Fruit fly (Drosophila melanogaster): Measurements from ENCODE around the gene CG16986.

The CG16986 gene

dm6 chr3L:2578737-2579136, 21.4 kb upstream of the CG16986 start (continued):
- TF ChIP-seq CG10565 (GFP tag; optimal IDR thresholded peaks at IDR 0.05) (no peak), gfzf (GFP tag; optimal IDR thresholded peaks at IDR 0.05) (no peak), z (GFP tag; IDR thresholded peaks at IDR 0.05) (no peak), gem (tag; optimal IDR thresholded peaks at IDR 0.05) (peak; percentile 79), CG1024 (GFP tag; IDR thresholded peaks at IDR 0.05) (peak; percentile 34; the same call in 1 of the 2 replicates), CG2875 (GFP tag; optimal IDR thresholded peaks at IDR 0.05) (peak; percentile 32), Sry-β (GFP tag; optimal IDR thresholded peaks at IDR 0.05) (no peak), crp (GFP tag; optimal IDR thresholded peaks at IDR 0.05) (no peak), CG4707 (GFP tag; optimal IDR thresholded peaks at IDR 0.05) (peak; percentile 35), CG8944 (GFP tag; optimal IDR thresholded peaks at IDR 0.05) (peak; percentile 48), CG4404 (GFP tag; IDR thresholded peaks at IDR 0.05) (no peak), CG4617 (GFP tag; optimal IDR thresholded peaks at IDR 0.05; ENCODE audit: borderline replicate concordance) (no peak), lov (optimal IDR thresholded peaks at IDR 0.05) (no peak), lov (GFP tag; IDR thresholded peaks at IDR 0.05) (no peak), ara (GFP tag; IDR thresholded peaks at IDR 0.05) (peak; percentile 64; the same call in 1 of the 2 replicates), Hr78 (GFP tag; optimal IDR thresholded peaks at IDR 0.05) (peak in 1 of 2 experiments; percentile 52), CG8089 (GFP tag; optimal IDR thresholded peaks at IDR 0.05) (peak; percentile 29), Sin3A (optimal IDR thresholded peaks at IDR 0.05) (no peak), CG17829 (tag; optimal IDR thresholded peaks at IDR 0.05) (peak; percentile 63), bbx (GFP tag; IDR thresholded peaks at IDR 0.05; ENCODE audit: partially characterized antibody) (no peak), CG3726 (GFP tag; IDR thresholded peaks at IDR 0.05) (no peak), jumu (GFP tag; optimal IDR thresholded peaks at IDR 0.05) (no peak), CG9817 (tag; optimal IDR thresholded peaks at IDR 0.05) (peak; percentile 61), scrt (GFP tag; optimal IDR thresholded peaks at IDR 0.05) (peak; percentile 45), jigr1 (GFP tag; IDR thresholded peaks at IDR 0.05) (no peak), CG4854 (GFP tag; optimal IDR thresholded peaks at IDR 0.05) (no peak), Med (GFP tag) (peak; percentile 92), trh (GFP tag; optimal IDR thresholded peaks at IDR 0.05) (no peak), Fer2 (tag; optimal IDR thresholded peaks at IDR 0.05) (no peak), CG10366 (GFP tag; IDR thresholded peaks at IDR 0.05) (peak; percentile 70), NfI (GFP tag; optimal IDR thresholded peaks at IDR 0.05) (peak; percentile 61), D (optimal IDR thresholded peaks at IDR 0.05) (no peak), D (GFP tag; optimal IDR thresholded peaks at IDR 0.05) (peak; percentile 75), CG18619 (GFP tag; optimal IDR thresholded peaks at IDR 0.05) (peak; percentile 16), Xrp1 (GFP tag; IDR thresholded peaks at IDR 0.05) (peak; percentile 79), Aef1 (GFP tag; IDR thresholded peaks at IDR 0.05) (no peak), lbe (GFP tag; optimal IDR thresholded peaks at IDR 0.05) (no peak), CG10209 (GFP tag; optimal IDR thresholded peaks at IDR 0.05) (peak; percentile 47), pan (optimal IDR thresholded peaks at IDR 0.05) (no peak), pan (GFP tag; optimal IDR thresholded peaks at IDR 0.05 in 1 of 2, IDR thresholded peaks at IDR 0.05 in 1 of 2) (peak in 1 of 2 experiments; percentile 47), pfk (GFP tag; optimal IDR thresholded peaks at IDR 0.05) (no peak), Dfd (GFP tag; optimal IDR thresholded peaks at IDR 0.05) (no peak), corto (GFP tag; optimal IDR thresholded peaks at IDR 0.05) (no peak), CG12659 (GFP tag; optimal IDR thresholded peaks at IDR 0.05) (peak; percentile 60), Nf-YA (GFP tag; IDR thresholded peaks at IDR 0.05) (no peak), CHES-1-like (GFP tag; optimal IDR thresholded peaks at IDR 0.05) (peak; percentile 23), NFAT (GFP tag; IDR thresholded peaks at IDR 0.05) (no peak), tin (GFP tag; optimal IDR thresholded peaks at IDR 0.05) (peak; percentile 68), Gsc (GFP tag; IDR thresholded peaks at IDR 0.05) (no peak), CG12744 (GFP tag; optimal IDR thresholded peaks at IDR 0.05) (peak; percentile 42), Opbp (GFP tag; IDR thresholded peaks at IDR 0.05; ENCODE audit: partially characterized antibody) (no peak), CG34422 (GFP tag; IDR thresholded peaks at IDR 0.05) (peak; percentile 50; the same call in 1 of the 3 replicates)

All from whole organism, embryonic.